Worm (Caenorhabditis elegans): ENCODE results near the gene C16C8.9.

- TF ChIP-seq him-1 (tag; optimal IDR thresholded peaks at IDR 0.05) (no peak), W03F9.2 (tag; optimal IDR thresholded peaks at IDR 0.05) (no peak), dao-5 (tag; optimal IDR thresholded peaks at IDR 0.05) (no peak)
These were observed 10.7 kb upstream of the C16C8.9 start, which contains the start of gene sdz-32 for ce11 chrII:3473744-3474143.

Measured in whole organism, L4/young adult.